Worm (Caenorhabditis elegans) whole organism, L3 larva: ENCODE measurements around the gene acl-8.

Experiments
- R02D3.7 ChIP-seq: fragments of 150-350 bp; optimal IDR thresholded peaks from 2 replicates; lab custom pipeline; 2014; ENCODE audit warnings: missing biosample characterization, missing genetic modification characterization
- ZK546.5 ChIP-seq: sonication (generic microtip); optimal IDR thresholded peaks from 2 replicates; lab custom pipeline; 2017; ENCODE audit warnings: missing biosample characterization, missing genetic modification characterization
- ama-1 ChIP-seq: fragments of 150-350 bp; optimal IDR thresholded peaks from 2 replicates; lab custom pipeline; 2018
- elt-3 ChIP-seq, 3 experiments: fragments of 150-350 bp in 1 of 3; sonication (generic microtip) in 2 of 3; optimal IDR thresholded peaks; 2 replicates in 2 of 3; 4 replicates in 1 of 3; lab custom pipeline; 2014 to 2017; ENCODE audit warnings: missing biosample characterization in 3 of 3, missing genetic modification characterization in 3 of 3
- nhr-237 ChIP-seq: fragments of 150-350 bp; optimal IDR thresholded peaks from 2 replicates; lab custom pipeline; 2014; ENCODE audit warnings: missing biosample characterization, missing genetic modification characterization
- nhr-28 ChIP-seq: fragments of 150-350 bp; optimal IDR thresholded peaks from 2 replicates; lab custom pipeline; 2014; ENCODE audit warnings: missing biosample characterization, missing genetic modification characterization
- nhr-77 ChIP-seq: fragments of 150-350 bp; optimal IDR thresholded peaks from 2 replicates; lab custom pipeline; 2014; ENCODE audit warnings: missing biosample characterization, missing genetic modification characterization
- ztf-11 ChIP-seq: fragments of 150-350 bp; optimal IDR thresholded peaks from 2 replicates; lab custom pipeline; 2014; ENCODE audit warnings: missing biosample characterization, missing genetic modification characterization
- ztf-4 ChIP-seq: fragments of 150-350 bp; optimal IDR thresholded peaks from 2 replicates; lab custom pipeline; 2014; ENCODE audit warnings: missing biosample characterization, missing genetic modification characterization

ce11 chrV:6413057-6413456, 37.6 kb upstream of the acl-8 start:
- TF ChIP-seq ama-1: no peak
- TF ChIP-seq ztf-4 (tag; lab: Kevin White, UChicago): no peak
- no peak for TF ChIP-seq nhr-28 (tag; lab: Kevin White, UChicago)
- TF ChIP-seq elt-3 (tag; optimal IDR thresholded peaks at IDR 0.05; lab: Kevin White, UChicago): no peak
- no peak for TF ChIP-seq nhr-237 (tag; lab: Kevin White, UChicago)
- TF ChIP-seq nhr-77: no peak
- TF ChIP-seq R02D3.7: no peak
- TF ChIP-seq ztf-11 (tag; lab: Kevin White, UChicago): no peak
- TF ChIP-seq ZK546.5 (tag; lab: Kevin White, UChicago): no peak
